Worm (Caenorhabditis elegans) whole organism, L4 larva: ENCODE data around the gene tag-180.

Experiments
- ceh-28 ChIP-seq: fragments of 150-350 bp; optimal IDR thresholded peaks from 2 replicates; lab custom pipeline; 2014; ENCODE audit warnings: missing biosample characterization, missing genetic modification reagents, missing genetic modification characterization
- nhr-42 ChIP-seq: fragments of 200-800 bp; sonication (Bioruptor generic); IDR thresholded peaks from 2 replicates; pipeline ENCODE4 v1.3.6; 2022; ENCODE audit warnings: missing genetic modification characterization, missing compliant biosample characterization

ce11 chrII:11336640-11337241 is 7.5 kb upstream of the tag-180 start:
- TF ChIP-seq nhr-42 (GFP tag; lab: Robert Waterston, UW), result no peak
- TF ChIP-seq ceh-28 (tag; lab: Kevin White, UChicago), result no peak
